Fruit fly (Drosophila melanogaster) whole organism, wandering third instar larva: ENCODE measurements around the gene Drice.

Experiments used
- Abd-B ChIP-seq: fragments of >200 bp; optimal IDR thresholded peaks from 2 replicates; lab custom pipeline; 2017; ENCODE audit warnings: missing biosample characterization, missing genetic modification characterization
- CG32264 ChIP-seq: fragments of 200-800 bp; sonication (Bioruptor generic); optimal IDR thresholded peaks from 2 replicates; lab custom pipeline; 2016; ENCODE audit warnings: missing biosample characterization, missing genetic modification characterization
- CG9705 ChIP-seq: fragments of 200-800 bp; sonication (Bioruptor generic); optimal IDR thresholded peaks from 2 replicates; lab custom pipeline; 2018; ENCODE audit warnings: missing biosample characterization, mild to moderate bottlenecking, missing genetic modification characterization
- Dfd ChIP-seq: fragments of >200 bp; optimal IDR thresholded peaks from 2 replicates; lab custom pipeline; 2017; ENCODE audit warnings: missing biosample characterization, missing genetic modification characterization
- Dif ChIP-seq: fragments of 200-275, 200-300 bp; sonication (Bioruptor generic); optimal IDR thresholded peaks from 2 replicates; lab custom pipeline; 2018; ENCODE audit warnings: missing biosample characterization, missing genetic modification characterization; ENCODE audit not compliant: partially characterized antibody
- GATAd ChIP-seq: sonication (Bioruptor generic); optimal IDR thresholded peaks from 2 replicates; lab custom pipeline; 2016; ENCODE audit warnings: missing biosample characterization, missing genetic modification characterization
- HLH106 ChIP-seq: fragments of 200-800 bp; optimal IDR thresholded peaks from 3 replicates; lab custom pipeline; 2019; ENCODE audit warnings: missing biosample characterization, mild to moderate bottlenecking, missing genetic modification characterization, moderate library complexity
- Hnf4 ChIP-seq: fragments of 200-800 bp; sonication (Bioruptor generic); optimal IDR thresholded peaks from 2 replicates; lab custom pipeline; 2016; ENCODE audit warnings: missing biosample characterization, mild to moderate bottlenecking, missing genetic modification characterization
- Hr78 ChIP-seq: fragments of >200 bp; optimal IDR thresholded peaks from 2 replicates; lab custom pipeline; 2017; ENCODE audit warnings: missing biosample characterization, missing genetic modification characterization
- Hr83 ChIP-seq: fragments of 200-300 bp; sonication (Bioruptor generic); optimal IDR thresholded peaks from 2 replicates; lab custom pipeline; 2016; ENCODE audit warnings: missing biosample characterization, mild to moderate bottlenecking, missing genetic modification characterization, moderate library complexity; ENCODE audit not compliant: poor library complexity, severe bottlenecking
- Jra ChIP-seq: sonication (Bioruptor generic); optimal IDR thresholded peaks from 2 replicates; lab custom pipeline; 2016; ENCODE audit warnings: missing biosample characterization, missing genetic modification characterization
- Mio ChIP-seq: sonication (Bioruptor generic); optimal IDR thresholded peaks from 2 replicates; lab custom pipeline; 2016; ENCODE audit warnings: missing biosample characterization, missing genetic modification characterization
- Myc ChIP-seq: fragments of >200 bp; optimal IDR thresholded peaks from 2 replicates; lab custom pipeline; 2017
- N ChIP-seq: fragments of >200 bp; optimal IDR thresholded peaks from 2 replicates; lab custom pipeline; 2018; ENCODE audit warnings: missing biosample characterization, missing external identifiers, missing genetic modification characterization
- OdsH ChIP-seq: fragments of 200-800 bp; sonication (Bioruptor generic); optimal IDR thresholded peaks from 2 replicates; lab custom pipeline; 2016; ENCODE audit warnings: missing biosample characterization, mild to moderate bottlenecking, missing genetic modification characterization
- Rel ChIP-seq, 2 experiments: fragments of 200-800 bp; sonication (Bioruptor generic) in 1 of 2; optimal IDR thresholded peaks; 2 replicates in 1 of 2; 3 replicates in 1 of 2; lab custom pipeline; 2016 to 2019; ENCODE audit warnings: mild to moderate bottlenecking in 2 of 2, missing biosample characterization in 2 of 2, missing genetic modification characterization in 2 of 2, moderate library complexity in 1 of 2
- Vsx2 ChIP-seq: fragments of 200-300, 225-300 bp; sonication (Bioruptor generic); optimal IDR thresholded peaks from 2 replicates; lab custom pipeline; 2018; ENCODE audit warnings: missing biosample characterization, missing genetic modification characterization; ENCODE audit not compliant: partially characterized antibody
- dl ChIP-seq, 2 experiments: fragments of 175-275, 200-275 bp in 1 of 2; fragments of 200-275 bp in 1 of 2; sonication (Bioruptor generic); optimal IDR thresholded peaks; lab custom pipeline; 2018; ENCODE audit warnings: mild to moderate bottlenecking in 2 of 2, missing biosample characterization in 2 of 2, missing genetic modification characterization in 2 of 2, moderate library complexity in 2 of 2; ENCODE audit not compliant: partially characterized antibody in 2 of 2, insufficient read depth in 1 of 2
- dmrt93B ChIP-seq: fragments of 200-800 bp; sonication (Bioruptor generic); optimal IDR thresholded peaks from 2 replicates; lab custom pipeline; 2018; ENCODE audit warnings: missing biosample characterization, mild to moderate bottlenecking, missing genetic modification characterization
- ey ChIP-seq: fragments of 200-800 bp; sonication (Bioruptor generic); optimal IDR thresholded peaks from 2 replicates; lab custom pipeline; 2016; ENCODE audit warnings: missing biosample characterization, missing genetic modification characterization
- foxo ChIP-seq, 2 experiments: fragments of 200-800 bp; sonication (Bioruptor generic); optimal IDR thresholded peaks; 2 replicates in 1 of 2; 3 replicates in 1 of 2; lab custom pipeline; 2016 to 2017; ENCODE audit warnings: missing biosample characterization in 2 of 2, missing genetic modification characterization in 2 of 2
- fru ChIP-seq: fragments of 200-800 bp; sonication (Bioruptor generic); optimal IDR thresholded peaks from 3 replicates; lab custom pipeline; 2016; ENCODE audit warnings: missing biosample characterization, mild to moderate bottlenecking, missing genetic modification characterization
- h ChIP-seq: fragments of 200-800 bp; sonication (Bioruptor generic); optimal IDR thresholded peaks from 3 replicates; lab custom pipeline; 2016; ENCODE audit warnings: missing biosample characterization, mild to moderate bottlenecking, missing genetic modification characterization
- jim ChIP-seq: fragments of 175-275, 200-325 bp; sonication (Bioruptor generic); optimal IDR thresholded peaks from 2 replicates; lab custom pipeline; 2016; ENCODE audit warnings: missing biosample characterization, mild to moderate bottlenecking, missing genetic modification characterization
- lola ChIP-seq: fragments of >200 bp; optimal IDR thresholded peaks from 2 replicates; lab custom pipeline; 2017; ENCODE audit warnings: missing biosample characterization, missing genetic modification characterization
- pan ChIP-seq: fragments of >200 bp; optimal IDR thresholded peaks from 2 replicates; lab custom pipeline; 2017
- psq ChIP-seq: fragments of 200-800 bp; sonication (Bioruptor generic); optimal IDR thresholded peaks from 3 replicates; lab custom pipeline; 2017; ENCODE audit warnings: missing biosample characterization, mild to moderate bottlenecking, missing genetic modification characterization, moderate library complexity
- rgr ChIP-seq: fragments of 200-800 bp; sonication (Bioruptor generic); optimal IDR thresholded peaks from 3 replicates; lab custom pipeline; 2016; ENCODE audit warnings: missing biosample characterization, mild to moderate bottlenecking, missing genetic modification characterization
- sage ChIP-seq: fragments of 200-800 bp; sonication (Bioruptor generic); optimal IDR thresholded peaks from 2 replicates; lab custom pipeline; 2016; ENCODE audit warnings: missing biosample characterization, mild to moderate bottlenecking, missing genetic modification characterization
- sv ChIP-seq: fragments of 200-800 bp; sonication (Bioruptor generic); optimal IDR thresholded peaks from 3 replicates; lab custom pipeline; 2016; ENCODE audit warnings: missing biosample characterization, missing genetic modification characterization
- tai ChIP-seq: sonication (Bioruptor generic); optimal IDR thresholded peaks from 2 replicates; lab custom pipeline; 2016; ENCODE audit warnings: missing biosample characterization, missing genetic modification characterization
- usp ChIP-seq: fragments of >200 bp; optimal IDR thresholded peaks from 2 replicates; lab custom pipeline; 2017; ENCODE audit warnings: missing biosample characterization, missing genetic modification characterization
- woc ChIP-seq: sonication (Bioruptor generic); optimal IDR thresholded peaks from 2 replicates; lab custom pipeline; 2016; ENCODE audit warnings: missing biosample characterization, mild to moderate bottlenecking, missing genetic modification characterization

Gene Drice

dm6 chr3R:29757681-29758080, 41.8 kb upstream of the Drice start:
- peak; percentile 1 for TF ChIP-seq Myc (lab: Kevin White, UChicago)
- TF ChIP-seq pan (lab: Kevin White, UChicago): no peak
- TF ChIP-seq sv: no peak
- no peak for TF ChIP-seq rgr (GFP tag; lab: Kevin White, UChicago)
- no peak for TF ChIP-seq Mio
- TF ChIP-seq woc (GFP tag; lab: Kevin White, UChicago): peak; percentile 17
- TF ChIP-seq OdsH (GFP tag; lab: Kevin White, UChicago): no peak
- peak in 1 of 2 experiments; percentile 3 for TF ChIP-seq foxo (GFP tag; optimal IDR thresholded peaks at IDR 0.05; lab: Kevin White, UChicago)
- no peak for TF ChIP-seq h (GFP tag; lab: Kevin White, UChicago)

- no peak for TF ChIP-seq Myc (lab: Kevin White, UChicago)
- TF ChIP-seq CG32264 (GFP tag; lab: Kevin White, UChicago): no peak
- no peak for TF ChIP-seq h (GFP tag; lab: Kevin White, UChicago)
- TF ChIP-seq fru: peak; percentile 34
- TF ChIP-seq rgr (GFP tag; lab: Kevin White, UChicago): peak; percentile 22
- TF ChIP-seq foxo (GFP tag; optimal IDR thresholded peaks at IDR 0.05; lab: Kevin White, UChicago): peak in 1 of 2 experiments; percentile 27
- TF ChIP-seq Dif (GFP tag; lab: Kevin White, UChicago): no peak
- no peak for TF ChIP-seq dl (GFP tag; optimal IDR thresholded peaks at IDR 0.05; lab: Kevin White, UChicago; ENCODE audit: insufficient read depth in 1 of 2, partially characterized antibody in 2 of 2)
- TF ChIP-seq Dfd (GFP tag; lab: Kevin White, UChicago): peak; percentile 71
- TF ChIP-seq lola (GFP tag; lab: Kevin White, UChicago): no peak
- TF ChIP-seq, all 38 proteins: peak for 4
Observed at dm6 chr3R:29758129-29758733, 41.2 kb upstream of the Drice start.

- no peak for TF ChIP-seq CG32264 (GFP tag; lab: Kevin White, UChicago)
- no peak for TF ChIP-seq foxo (GFP tag; optimal IDR thresholded peaks at IDR 0.05; lab: Kevin White, UChicago)
- TF ChIP-seq CG9705 (GFP tag; lab: Kevin White, UChicago): no peak
- no peak for TF ChIP-seq Dfd (GFP tag; lab: Kevin White, UChicago)
- TF ChIP-seq woc (GFP tag; lab: Kevin White, UChicago): no peak
- TF ChIP-seq Hnf4: no peak
- TF ChIP-seq Hr78: no peak
- no peak for TF ChIP-seq dl (GFP tag; optimal IDR thresholded peaks at IDR 0.05; lab: Kevin White, UChicago; ENCODE audit: insufficient read depth in 1 of 2, partially characterized antibody in 2 of 2)
- no peak for TF ChIP-seq rgr (GFP tag; lab: Kevin White, UChicago)
- TF ChIP-seq tai (GFP tag; lab: Kevin White, UChicago): no peak
- TF ChIP-seq Hr83 (GFP tag; lab: Kevin White, UChicago): no peak
- no peak for TF ChIP-seq Dif (GFP tag; lab: Kevin White, UChicago)
- no peak for TF ChIP-seq h (GFP tag; lab: Kevin White, UChicago)
Observed at dm6 chr3R:29758734-29759131, 40.7 kb upstream of the Drice start.

dm6 chr3R:29760042-29760441, 39.4 kb upstream of the Drice start:
- TF ChIP-seq ey (GFP tag; lab: Kevin White, UChicago): no peak
- TF ChIP-seq Myc (lab: Kevin White, UChicago): no peak
- TF ChIP-seq psq (GFP tag; lab: Kevin White, UChicago): no peak
- TF ChIP-seq Rel (GFP tag; optimal IDR thresholded peaks at IDR 0.05; lab: Kevin White, UChicago): no peak
- TF ChIP-seq Rel (tag; optimal IDR thresholded peaks at IDR 0.05; lab: Kevin White, UChicago): no peak

dm6 chr3R:29761569-29761968, 37.9 kb upstream of the Drice start:
- TF ChIP-seq Rel (GFP tag; optimal IDR thresholded peaks at IDR 0.05; lab: Kevin White, UChicago): no peak
- TF ChIP-seq Rel (tag; optimal IDR thresholded peaks at IDR 0.05; lab: Kevin White, UChicago): peak; percentile 49
- TF ChIP-seq HLH106: no peak
- no peak for TF ChIP-seq usp
- no peak for TF ChIP-seq Hr78

- TF ChIP-seq Jra (GFP tag; lab: Kevin White, UChicago) (no peak), Hnf4 (no peak), jim (no peak), sv (no peak), CG9705 (GFP tag; lab: Kevin White, UChicago) (no peak), h (GFP tag; lab: Kevin White, UChicago) (no peak), Myc (lab: Kevin White, UChicago) (no peak), HLH106 (peak; percentile 53), rgr (GFP tag; lab: Kevin White, UChicago) (no peak), usp (no peak), dmrt93B (peak; percentile 43), Dfd (GFP tag; lab: Kevin White, UChicago) (no peak), Hr78 (no peak), woc (GFP tag; lab: Kevin White, UChicago) (peak; percentile 8), ey (GFP tag; lab: Kevin White, UChicago) (no peak), Vsx2 (GFP tag; lab: Kevin White, UChicago) (no peak), pan (lab: Kevin White, UChicago) (no peak), GATAd (GFP tag; lab: Kevin White, UChicago) (no peak), fru (peak; percentile 41), Abd-B (GFP tag; lab: Kevin White, UChicago) (no peak), CG32264 (GFP tag; lab: Kevin White, UChicago) (no peak), Hr83 (GFP tag; lab: Kevin White, UChicago) (no peak), dl (GFP tag; optimal IDR thresholded peaks at IDR 0.05; lab: Kevin White, UChicago; ENCODE audit: insufficient read depth in 1 of 2, partially characterized antibody in 2 of 2) (no peak), N (no peak), sage (peak; percentile 16), lola (GFP tag; lab: Kevin White, UChicago) (no peak), Mio (no peak)
Observed at dm6 chr3R:29762297-29762696, 37.2 kb upstream of the Drice start.
